Fruit fly (Drosophila melanogaster): Measurements from ENCODE around the gene Wdr81.
A peak's percentile ranks its signal among the peaks of the same experiment; 100 is the strongest.

The Wdr81 gene

DNA sequence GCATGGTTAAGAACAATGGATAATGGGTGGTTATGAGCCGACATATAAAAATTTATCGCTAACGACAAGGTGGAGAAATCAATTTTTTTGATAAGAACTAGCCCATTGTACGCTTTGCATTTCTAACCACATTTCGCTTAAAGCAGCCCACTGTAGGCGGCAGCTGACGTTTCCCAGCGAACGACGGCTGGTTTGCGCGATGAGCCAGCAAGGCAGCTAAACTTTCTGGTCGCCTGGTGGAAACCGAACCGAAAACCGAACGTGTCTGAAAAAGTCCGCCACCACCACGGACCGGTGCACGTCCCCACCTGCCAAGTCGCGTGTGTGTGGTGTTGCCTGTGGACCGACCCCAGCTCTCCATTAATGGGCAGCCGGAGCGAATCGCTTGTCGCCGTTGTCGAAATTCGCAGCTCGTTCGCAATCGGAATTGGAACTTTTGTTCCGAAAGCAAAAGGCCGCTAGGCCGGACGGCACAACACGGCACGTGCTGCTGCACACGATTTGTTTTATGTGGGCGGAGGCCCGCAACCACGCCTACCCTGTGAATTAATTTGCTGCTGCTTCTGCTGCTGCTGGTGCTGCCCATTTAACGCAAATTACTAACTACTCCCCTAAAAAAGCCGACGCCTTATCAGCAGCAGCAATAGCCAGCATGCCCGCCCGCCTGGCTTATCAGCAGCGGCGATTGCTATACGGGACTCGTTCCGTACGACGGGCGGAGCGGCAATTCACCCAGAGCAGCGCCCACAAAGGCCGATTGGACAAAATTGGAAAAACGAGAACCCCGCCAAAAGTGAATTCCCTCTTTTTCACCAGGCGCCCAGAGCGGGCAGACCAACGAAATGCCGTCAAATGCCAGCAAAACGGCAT lies 17.6 kb downstream of the Wdr81 start (continued):
- peak; percentile 37 for TF ChIP-seq CoRest (tag; optimal IDR thresholded peaks at IDR 0.05)
- TF ChIP-seq CG42726 (GFP tag; IDR thresholded peaks at IDR 0.05; ENCODE audit: partially characterized antibody) = no peak
- peak in 1 of 2 experiments; percentile 23 for TF ChIP-seq chif (GFP tag; optimal IDR thresholded peaks at IDR 0.05)
- TF ChIP-seq CG9437 (GFP tag; optimal IDR thresholded peaks at IDR 0.05) = peak; percentile 32
- TF ChIP-seq NC2α (GFP tag; optimal IDR thresholded peaks at IDR 0.05) = no peak
- no peak for TF ChIP-seq CG9797 (GFP tag; optimal IDR thresholded peaks at IDR 0.05)
- peak; percentile 63 for TF ChIP-seq CG2712 (tag; optimal IDR thresholded peaks at IDR 0.05)
- peak; percentile 21 for TF ChIP-seq CG1647 (GFP tag; optimal IDR thresholded peaks at IDR 0.05)
- TF ChIP-seq gem (tag; optimal IDR thresholded peaks at IDR 0.05) = peak; percentile 65
- no peak for TF ChIP-seq yki (optimal IDR thresholded peaks at IDR 0.05)
- TF ChIP-seq CG17568 (GFP tag; optimal IDR thresholded peaks at IDR 0.05) = peak; percentile 60
- peak; percentile 93 for TF ChIP-seq exex (tag; optimal IDR thresholded peaks at IDR 0.05)
- TF ChIP-seq Meics (GFP tag; optimal IDR thresholded peaks at IDR 0.05) = peak; percentile 31
- peak; percentile 30 for TF ChIP-seq sqz (GFP tag; optimal IDR thresholded peaks at IDR 0.05)
- TF ChIP-seq CG2678 (tag; optimal IDR thresholded peaks at IDR 0.05) = peak; percentile 49
- TF ChIP-seq CG2202 (tag; optimal IDR thresholded peaks at IDR 0.05) = no peak
- TF ChIP-seq Kr (GFP tag; optimal IDR thresholded peaks at IDR 0.05) = peak; percentile 13
- TF ChIP-seq dm (GFP tag; optimal IDR thresholded peaks at IDR 0.05) = no peak
- TF ChIP-seq CG8944 (GFP tag; optimal IDR thresholded peaks at IDR 0.05) = no peak
- no peak for TF ChIP-seq CG9727 (GFP tag; optimal IDR thresholded peaks at IDR 0.05)
- peak; percentile 47 for TF ChIP-seq grau (tag; optimal IDR thresholded peaks at IDR 0.05)
- TF ChIP-seq Side (GFP tag; optimal IDR thresholded peaks at IDR 0.05) = no peak
- TF ChIP-seq pzg (GFP tag; optimal IDR thresholded peaks at IDR 0.05) = peak; percentile 25
- no peak for TF ChIP-seq Fer2 (tag; optimal IDR thresholded peaks at IDR 0.05)
- peak; percentile 98 for TF ChIP-seq sug (tag; optimal IDR thresholded peaks at IDR 0.05)
- TF ChIP-seq da (GFP tag; optimal IDR thresholded peaks at IDR 0.05) = peak; percentile 64
- TF ChIP-seq Hsf (GFP tag; optimal IDR thresholded peaks at IDR 0.05) = peak; percentile 11
- peak; percentile 93 for TF ChIP-seq CG15479 (GFP tag; optimal IDR thresholded peaks at IDR 0.05)
- TF ChIP-seq ftz-f1 (GFP tag; optimal IDR thresholded peaks at IDR 0.05) = peak; percentile 97
- TF ChIP-seq HHEX (GFP tag; optimal IDR thresholded peaks at IDR 0.05) = peak; percentile 25
- peak; percentile 66 for TF ChIP-seq CG15269 (tag; optimal IDR thresholded peaks at IDR 0.05)
- TF ChIP-seq tap (tag; optimal IDR thresholded peaks at IDR 0.05) = peak; percentile 48
- peak; percentile 60 for TF ChIP-seq CG13894 (tag; optimal IDR thresholded peaks at IDR 0.05)
- peak; percentile 41 for TF ChIP-seq CG18764 (GFP tag; optimal IDR thresholded peaks at IDR 0.05)
- TF ChIP-seq Elba2 (GFP tag; optimal IDR thresholded peaks at IDR 0.05) = peak; percentile 16
- TF ChIP-seq CG10959 (GFP tag; IDR thresholded peaks at IDR 0.05) = no peak
- no peak for TF ChIP-seq stwl (tag; optimal IDR thresholded peaks at IDR 0.05)
- no peak for TF ChIP-seq CG3726 (GFP tag; IDR thresholded peaks at IDR 0.05)
- TF ChIP-seq HLH3B (GFP tag; IDR thresholded peaks at IDR 0.05) = no peak
- peak in 1 of 2 experiments; percentile 14 for TF ChIP-seq Pdp1 (GFP tag; optimal IDR thresholded peaks at IDR 0.05)
- TF ChIP-seq emc (GFP tag; optimal IDR thresholded peaks at IDR 0.05) = no peak
- TF ChIP-seq CG12659 (GFP tag; optimal IDR thresholded peaks at IDR 0.05) = peak; percentile 44
- no peak for TF ChIP-seq CG14860 (GFP tag; IDR thresholded peaks at IDR 0.05; ENCODE audit: partially characterized antibody)
- no peak for TF ChIP-seq CG32532 (GFP tag; IDR thresholded peaks at IDR 0.05)
